Fruit fly (Drosophila melanogaster): ENCODE data around the gene Apl.

Apl gene

dm6 chr3L:16567495-16567894 lies 27.5 kb upstream of the Apl start (continued):
- TF ChIP-seq CG8281 (tag; optimal IDR thresholded peaks at IDR 0.05) (peak; percentile 32), cwo (GFP tag; optimal IDR thresholded peaks at IDR 0.05) (peak; percentile 29), CG4730 (GFP tag; IDR thresholded peaks at IDR 0.05) (0 out of 2 replicates have a peak, but pooled peaks have one; percentile 40), lmd (GFP tag; IDR thresholded peaks at IDR 0.05) (peak; percentile 48; the same call in 1 of the 2 replicates), CG12744 (GFP tag; optimal IDR thresholded peaks at IDR 0.05) (no peak), Oli (tag; optimal IDR thresholded peaks at IDR 0.05) (peak; percentile 71), CG10209 (GFP tag; optimal IDR thresholded peaks at IDR 0.05) (peak; percentile 52), Sox102F (GFP tag; optimal IDR thresholded peaks at IDR 0.05) (peak; percentile 84), Hmr (GFP tag; optimal IDR thresholded peaks at IDR 0.05) (no peak), Bdp1 (GFP tag; optimal IDR thresholded peaks at IDR 0.05) (no peak), al (GFP tag; IDR thresholded peaks at IDR 0.05) (no peak), Pdp1 (GFP tag; optimal IDR thresholded peaks at IDR 0.05) (no peak), slp2 (GFP tag; optimal IDR thresholded peaks at IDR 0.05) (no peak), CG12236 (GFP tag; optimal IDR thresholded peaks at IDR 0.05) (no peak), Neu2 (GFP tag; optimal IDR thresholded peaks at IDR 0.05; ENCODE audit: borderline replicate concordance) (no peak), emc (GFP tag; optimal IDR thresholded peaks at IDR 0.05) (no peak), sima (GFP tag; optimal IDR thresholded peaks at IDR 0.05) (no peak), nmo (GFP tag; optimal IDR thresholded peaks at IDR 0.05) (peak; percentile 77), her (GFP tag; optimal IDR thresholded peaks at IDR 0.05) (no peak), tll (GFP tag; optimal IDR thresholded peaks at IDR 0.05) (no peak), Bgb (GFP tag; IDR thresholded peaks at IDR 0.05; ENCODE audit: partially characterized antibody) (no peak), org-1 (GFP tag; optimal IDR thresholded peaks at IDR 0.05) (peak; percentile 45), CG9727 (GFP tag; optimal IDR thresholded peaks at IDR 0.05) (peak; percentile 53), fu2 (GFP tag; optimal IDR thresholded peaks at IDR 0.05) (no peak), p53 (GFP tag; optimal IDR thresholded peaks at IDR 0.05) (no peak), sna (GFP tag; IDR thresholded peaks at IDR 0.05; ENCODE audit: partially characterized antibody) (no peak), Doc3 (GFP tag; IDR thresholded peaks at IDR 0.05; ENCODE audit: partially characterized antibody) (no peak), CG8359 (GFP tag; optimal IDR thresholded peaks at IDR 0.05; ENCODE audit: borderline replicate concordance) (no peak), Eip74EF (GFP tag; optimal IDR thresholded peaks at IDR 0.05) (peak in 1 of 2 experiments; percentile 70), CG3281 (GFP tag; optimal IDR thresholded peaks at IDR 0.05) (peak; percentile 15), CG4404 (GFP tag; IDR thresholded peaks at IDR 0.05) (no peak), pan (optimal IDR thresholded peaks at IDR 0.05) (no peak), pan (GFP tag; optimal IDR thresholded peaks at IDR 0.05 in 1 of 2, IDR thresholded peaks at IDR 0.05 in 1 of 2) (peak in 1 of 2 experiments; percentile 67), CG17568 (GFP tag; optimal IDR thresholded peaks at IDR 0.05) (peak; percentile 12), Gsc (GFP tag; IDR thresholded peaks at IDR 0.05) (no peak), aop (GFP tag; IDR thresholded peaks at IDR 0.05) (no peak), vfl (GFP tag; optimal IDR thresholded peaks at IDR 0.05) (no peak), run (tag; optimal IDR thresholded peaks at IDR 0.05) (peak; percentile 43), CoRest (tag; optimal IDR thresholded peaks at IDR 0.05) (peak; percentile 73), hbn (GFP tag; IDR thresholded peaks at IDR 0.05; ENCODE audit: partially characterized antibody) (no peak), Spps (tag; optimal IDR thresholded peaks at IDR 0.05) (peak; percentile 45), CG5180 (GFP tag; optimal IDR thresholded peaks at IDR 0.05) (peak; percentile 45), ase (GFP tag; IDR thresholded peaks at IDR 0.05) (no peak), az2 (GFP tag; optimal IDR thresholded peaks at IDR 0.05) (peak; percentile 59), CG17361 (GFP tag; IDR thresholded peaks at IDR 0.05) (peak; percentile 73), ftz-f1 (GFP tag; optimal IDR thresholded peaks at IDR 0.05) (no peak), slou (GFP tag; optimal IDR thresholded peaks at IDR 0.05) (no peak), CG7839 (tag; optimal IDR thresholded peaks at IDR 0.05) (peak; percentile 73), CG16863 (GFP tag; optimal IDR thresholded peaks at IDR 0.05) (no peak), CG9932 (GFP tag; IDR thresholded peaks at IDR 0.05) (no peak)

Data from whole organism, embryonic.